Fruit fly (Drosophila melanogaster): ENCODE results near the gene Dhdds.
A peak's percentile ranks its signal among the peaks of the same experiment; 100 is the strongest.

DNA sequence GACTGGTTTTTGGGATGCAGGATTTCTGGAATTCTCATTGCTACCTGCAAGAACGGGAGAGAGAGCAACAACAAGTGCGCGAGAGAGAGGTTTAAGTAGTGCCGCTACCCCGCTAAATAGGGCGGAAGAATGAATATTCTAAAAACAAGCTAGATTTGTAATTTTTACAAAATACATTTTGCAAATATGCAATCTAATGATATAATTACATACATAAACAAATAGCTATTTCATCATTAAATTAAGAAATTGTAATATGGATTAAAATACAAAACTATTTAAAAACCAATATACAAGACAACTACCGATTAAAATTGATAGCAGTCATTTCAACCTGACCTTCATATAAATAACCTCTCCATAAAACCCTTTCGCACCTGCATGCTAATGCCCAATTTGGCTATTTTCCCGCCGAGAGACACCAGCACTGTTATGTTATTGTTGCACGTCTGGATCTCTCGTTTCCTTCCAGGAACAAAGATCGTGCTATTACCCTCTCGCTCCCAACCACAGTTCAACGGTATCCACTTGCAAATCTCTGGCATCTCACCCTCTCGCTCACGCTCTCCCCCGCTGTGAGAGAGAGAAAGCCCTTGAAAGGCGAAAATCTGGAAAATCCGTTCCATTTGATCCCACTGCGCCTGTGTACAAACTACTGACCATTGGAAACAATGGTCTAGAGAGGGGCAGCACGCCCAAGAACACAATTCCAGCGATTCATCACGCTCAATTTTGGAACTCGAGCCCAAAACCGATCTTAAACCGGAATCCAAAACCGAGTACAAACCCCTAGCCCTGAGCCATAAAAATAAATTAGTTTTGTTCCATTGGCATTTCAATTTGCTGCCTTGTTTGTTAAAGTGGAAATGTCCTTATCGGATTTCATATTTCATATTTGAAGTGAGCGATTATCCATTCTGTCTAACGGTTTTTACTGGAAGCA lies 41.3 kb downstream of the Dhdds start, which contains the start of gene Nek2:
- TF ChIP-seq CG32264 (GFP tag; optimal IDR thresholded peaks at IDR 0.05) (no peak), br (GFP tag; optimal IDR thresholded peaks at IDR 0.05) (no peak), pan (optimal IDR thresholded peaks at IDR 0.05) (no peak), Hr78 (GFP tag; optimal IDR thresholded peaks at IDR 0.05) (no peak), psq (GFP tag; optimal IDR thresholded peaks at IDR 0.05) (peak; percentile 23), sage (GFP tag; optimal IDR thresholded peaks at IDR 0.05) (no peak), usp (GFP tag; optimal IDR thresholded peaks at IDR 0.05) (no peak), Mio (GFP tag; optimal IDR thresholded peaks at IDR 0.05) (no peak), fru (GFP tag; optimal IDR thresholded peaks at IDR 0.05) (peak; percentile 15), ey (GFP tag; optimal IDR thresholded peaks at IDR 0.05) (no peak)

Data from whole organism, wandering third instar larva.